Worm (Caenorhabditis elegans): Measurements from ENCODE around the gene F36A4.3.

DNA sequence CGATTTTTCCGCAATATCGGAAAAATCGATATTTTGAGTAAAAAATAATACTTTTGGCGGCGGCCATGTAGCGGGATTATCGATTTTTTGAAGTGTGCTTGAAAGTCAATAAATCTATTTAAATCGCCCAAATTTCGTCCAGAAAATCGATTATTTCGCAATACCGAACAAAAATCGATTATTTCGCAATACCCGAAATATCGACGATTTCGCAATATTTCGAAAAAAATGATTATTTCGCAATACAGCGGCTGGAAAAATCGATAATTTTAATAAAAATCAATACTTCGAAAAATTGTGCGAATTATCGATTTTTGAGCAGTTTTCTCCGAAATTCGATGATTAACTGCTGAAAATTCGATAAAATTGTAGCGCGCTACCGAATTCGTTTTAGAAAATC lies 48.6 kb downstream of the F36A4.3 start:
- TF ChIP-seq zag-1 (tag; optimal IDR thresholded peaks at IDR 0.05), result no peak
- TF ChIP-seq fos-1 (tag; optimal IDR thresholded peaks at IDR 0.05), result no peak
- TF ChIP-seq nhr-25 (tag; optimal IDR thresholded peaks at IDR 0.05), result no peak
- TF ChIP-seq jun-1 (tag; optimal IDR thresholded peaks at IDR 0.05), result no peak
- no peak for TF ChIP-seq elt-3 (tag; optimal IDR thresholded peaks at IDR 0.05)
